Fruit fly (Drosophila melanogaster) whole organism, larva: ENCODE measurements around the gene Ir64a.

Source experiments
- noc ChIP-seq: fragments of 200-800 bp; sonication (Bioruptor generic); optimal IDR thresholded peaks from 3 replicates; lab custom pipeline; 2019; ENCODE audit warnings: missing biosample characterization, mild to moderate bottlenecking, missing genetic modification characterization, moderate library complexity

The Ir64a gene

dm6 chr3L:5382721-5383120, at the start of gene Ir64a:
Gene Ir64a (minus strand): TSS chr3L:5382821.
- no peak for TF ChIP-seq noc (tag; lab: Kevin White, UChicago)

- TF ChIP-seq noc (tag; lab: Kevin White, UChicago) = no peak
Observed at dm6 chr3L:5423577-5424202, 41.1 kb upstream of the Ir64a start, which contains the start of gene DIP-delta. Gene DIP-delta (plus strand): TSS chr3L:5424109.

dm6 chr3L:5385762-5386161, 3.1 kb upstream of the Ir64a start:
- no peak for TF ChIP-seq noc (tag; lab: Kevin White, UChicago)

dm6 chr3L:5372052-5372451, 10.6 kb downstream of the Ir64a start:
- no peak for TF ChIP-seq noc (tag; lab: Kevin White, UChicago)

- no peak for TF ChIP-seq noc (tag; lab: Kevin White, UChicago)
Observed at dm6 chr3L:5367744-5368507, 14.7 kb downstream of the Ir64a start, which contains the start of gene Pfdn4. Gene Pfdn4 (minus strand): TSS chr3L:5368008.

dm6 chr3L:5365880-5366507, 16.6 kb downstream of the Ir64a start, which contains the start of the genes Uev1A and Membrin:
Gene Uev1A (minus strand): TSS chr3L:5366225.
Gene Membrin (plus strand): TSS chr3L:5366455.
- TF ChIP-seq noc (tag; lab: Kevin White, UChicago) = no peak

dm6 chr3L:5365164-5365879, 17.3 kb downstream of the Ir64a start:
- peak; percentile 51 for TF ChIP-seq noc (tag; lab: Kevin White, UChicago)

dm6 chr3L:5360039-5360988, 22.3 kb downstream of the Ir64a start, which contains the start of gene Cyt-c1:
Gene Cyt-c1 (plus strand): TSS chr3L:5360211.
- TF ChIP-seq noc (tag; lab: Kevin White, UChicago) = no peak

- TF ChIP-seq noc (tag; lab: Kevin White, UChicago) = no peak
Observed at dm6 chr3L:5359208-5360003, 23.2 kb downstream of the Ir64a start, which contains the start of gene Klp64D. Gene Klp64D (minus strand): TSS chr3L:5359392.

- TF ChIP-seq noc (tag; lab: Kevin White, UChicago) = no peak
Observed at dm6 chr3L:5356050-5356967, 26.3 kb downstream of the Ir64a start.

- TF ChIP-seq noc (tag; lab: Kevin White, UChicago) = no peak
Observed at dm6 chr3L:5355823-5356049, 26.9 kb downstream of the Ir64a start, which contains the start of gene lama. Gene lama (minus strand): TSS chr3L:5355923.

dm6 chr3L:5355074-5355790, 27.4 kb downstream of the Ir64a start, which contains the start of gene CG46456:
Gene CG46456 (minus strand): TSS chr3L:5355346.
- peak; percentile 99 for TF ChIP-seq noc (tag; lab: Kevin White, UChicago)
